Fruit fly (Drosophila melanogaster): ENCODE results near the gene b.

- no peak for TF ChIP-seq N (GFP tag; optimal IDR thresholded peaks at IDR 0.05)
- TF ChIP-seq lola (GFP tag; optimal IDR thresholded peaks at IDR 0.05) = no peak
- no peak for TF ChIP-seq h (GFP tag; optimal IDR thresholded peaks at IDR 0.05)
- no peak for TF ChIP-seq Abd-B (GFP tag; optimal IDR thresholded peaks at IDR 0.05)
- no peak for TF ChIP-seq pan (optimal IDR thresholded peaks at IDR 0.05)
- no peak for TF ChIP-seq Rel (GFP tag; optimal IDR thresholded peaks at IDR 0.05)
- TF ChIP-seq Rel (tag; optimal IDR thresholded peaks at IDR 0.05) = peak; percentile 45
- TF ChIP-seq Sp1 (GFP tag; optimal IDR thresholded peaks at IDR 0.05) = no peak
Observed at dm6 chr2L:13813604-13814178, 7.4 kb upstream of the b start, which contains the start of gene Sos.
